Worm (Caenorhabditis elegans) whole organism, L3 larva: ENCODE results near the gene ZK867.2.

ENCODE experiments used
- R02D3.7 ChIP-seq: fragments of 150-350 bp; optimal IDR thresholded peaks from 2 replicates; lab custom pipeline; 2014; ENCODE audit warnings: missing biosample characterization, missing genetic modification characterization
- ZK546.5 ChIP-seq: sonication (generic microtip); optimal IDR thresholded peaks from 2 replicates; lab custom pipeline; 2017; ENCODE audit warnings: missing biosample characterization, missing genetic modification characterization
- aly-2 ChIP-seq: fragments of 150-350 bp; optimal IDR thresholded peaks from 2 replicates; lab custom pipeline; 2014; ENCODE audit warnings: missing biosample characterization, missing genetic modification characterization
- ceh-16 ChIP-seq: sonication (generic microtip); optimal IDR thresholded peaks from 2 replicates; lab custom pipeline; 2017; ENCODE audit warnings: missing biosample characterization, missing genetic modification characterization
- ceh-28 ChIP-seq: fragments of 150-350 bp; optimal IDR thresholded peaks from 2 replicates; lab custom pipeline; 2014; ENCODE audit warnings: missing biosample characterization, missing genetic modification reagents, missing genetic modification characterization
- ceh-82 ChIP-seq: fragments of 150-350 bp; optimal IDR thresholded peaks from 2 replicates; lab custom pipeline; 2014; ENCODE audit warnings: missing biosample characterization, missing genetic modification characterization
- daf-12 ChIP-seq: fragments of 150-350 bp; optimal IDR thresholded peaks from 2 replicates; lab custom pipeline; 2014; ENCODE audit warnings: missing biosample characterization, missing genetic modification reagents, missing genetic modification characterization
- egl-27 ChIP-seq: sonication (generic microtip); optimal IDR thresholded peaks from 4 replicates; lab custom pipeline; 2017; ENCODE audit warnings: missing biosample characterization, missing genetic modification reagents, missing genetic modification characterization
- egl-5 ChIP-seq: fragments of 150-350 bp; optimal IDR thresholded peaks from 2 replicates; lab custom pipeline; 2017; ENCODE audit warnings: missing biosample characterization, missing genetic modification reagents, missing genetic modification characterization, inconsistent platforms
- elt-1 ChIP-seq: fragments of 150-350 bp; optimal IDR thresholded peaks from 2 replicates; lab custom pipeline; 2014; ENCODE audit warnings: missing biosample characterization, missing genetic modification characterization
- elt-2 ChIP-seq: sonication (generic microtip); optimal IDR thresholded peaks from 2 replicates; lab custom pipeline; 2016; ENCODE audit warnings: missing genetic modification reagents, mild to moderate bottlenecking, missing genetic modification characterization, missing compliant biosample characterization
- elt-3 ChIP-seq, 3 experiments: fragments of 150-350 bp in 1 of 3; sonication (generic microtip) in 2 of 3; optimal IDR thresholded peaks; 2 replicates in 2 of 3; 4 replicates in 1 of 3; lab custom pipeline; 2014 to 2017; ENCODE audit warnings: missing biosample characterization in 3 of 3, missing genetic modification characterization in 3 of 3
- eor-1 ChIP-seq, 2 experiments: fragments of 150-350 bp; optimal IDR thresholded peaks; 2 replicates each; lab custom pipeline; 2014 to 2018; ENCODE audit warnings: missing biosample characterization in 2 of 2, missing genetic modification characterization in 2 of 2
- fkh-10 ChIP-seq: sonication (generic microtip); optimal IDR thresholded peaks from 2 replicates; lab custom pipeline; 2017; ENCODE audit warnings: missing biosample characterization, missing genetic modification reagents, missing genetic modification characterization
- fkh-2 ChIP-seq: fragments of 150-350 bp; optimal IDR thresholded peaks from 2 replicates; lab custom pipeline; 2014; ENCODE audit warnings: missing biosample characterization, missing genetic modification reagents, missing genetic modification characterization
- fos-1 ChIP-seq: fragments of 150-350 bp; optimal IDR thresholded peaks from 2 replicates; lab custom pipeline; 2014; ENCODE audit warnings: missing biosample characterization, missing genetic modification characterization
- hmg-11 ChIP-seq: sonication (generic microtip); optimal IDR thresholded peaks from 2 replicates; lab custom pipeline; 2016; ENCODE audit warnings: missing genetic modification characterization, missing compliant biosample characterization
- jun-1 ChIP-seq: fragments of 150-350 bp; optimal IDR thresholded peaks from 2 replicates; lab custom pipeline; 2014; ENCODE audit warnings: missing biosample characterization, missing genetic modification reagents, missing genetic modification characterization
- lin-15B ChIP-seq: fragments of 150-350 bp; optimal IDR thresholded peaks from 2 replicates; lab custom pipeline; 2014; ENCODE audit warnings: missing biosample characterization, missing genetic modification characterization
- mdl-1 ChIP-seq: fragments of 150-350 bp; optimal IDR thresholded peaks from 2 replicates; lab custom pipeline; 2014; ENCODE audit warnings: missing biosample characterization, missing genetic modification characterization
- mml-1 ChIP-seq: fragments of 150-350 bp; sonication (generic microtip); optimal IDR thresholded peaks from 3 replicates; lab custom pipeline; 2014; ENCODE audit warnings: missing biosample characterization, missing genetic modification characterization
- nfya-1 ChIP-seq: sonication (generic microtip); optimal IDR thresholded peaks from 2 replicates; lab custom pipeline; 2017; ENCODE audit warnings: missing genetic modification characterization, mild to moderate bottlenecking, missing compliant biosample characterization, antibody characterized with exemption, moderate library complexity; ENCODE audit not compliant: insufficient read depth
- nhr-11 ChIP-seq: fragments of 150-350 bp; optimal IDR thresholded peaks from 2 replicates; lab custom pipeline; 2014; ENCODE audit warnings: missing biosample characterization, missing genetic modification characterization
- nhr-12 ChIP-seq: fragments of 150-350 bp; optimal IDR thresholded peaks from 2 replicates; lab custom pipeline; 2014; ENCODE audit warnings: missing biosample characterization, missing genetic modification characterization
- nhr-23 ChIP-seq: fragments of 150-350 bp; optimal IDR thresholded peaks from 2 replicates; lab custom pipeline; 2014; ENCODE audit warnings: missing biosample characterization, missing genetic modification reagents, missing genetic modification characterization
- nhr-25 ChIP-seq: sonication (generic microtip); optimal IDR thresholded peaks from 2 replicates; lab custom pipeline; 2017; ENCODE audit warnings: missing biosample characterization, missing genetic modification characterization
- nhr-43 ChIP-seq: sonication (generic microtip); optimal IDR thresholded peaks from 2 replicates; lab custom pipeline; 2016; ENCODE audit warnings: mild to moderate bottlenecking, missing genetic modification characterization, missing compliant biosample characterization; ENCODE audit not compliant: poor library complexity, severe bottlenecking
- nhr-67 ChIP-seq: fragments of 150-350 bp; optimal IDR thresholded peaks from 2 replicates; lab custom pipeline; 2014; ENCODE audit warnings: missing biosample characterization, missing genetic modification characterization
- nhr-77 ChIP-seq: fragments of 150-350 bp; optimal IDR thresholded peaks from 2 replicates; lab custom pipeline; 2014; ENCODE audit warnings: missing biosample characterization, missing genetic modification characterization
- pha-4 ChIP-seq: fragments of 150-350 bp; optimal IDR thresholded peaks from 2 replicates; lab custom pipeline; 2014; ENCODE audit warnings: missing biosample characterization, missing genetic modification reagents, missing genetic modification characterization
- pqm-1 ChIP-seq: fragments of 150-350 bp; optimal IDR thresholded peaks from 2 replicates; lab custom pipeline; 2017; ENCODE audit warnings: missing biosample characterization, missing genetic modification characterization, inconsistent platforms
- skn-1 ChIP-seq: fragments of 150-350 bp; optimal IDR thresholded peaks from 2 replicates; lab custom pipeline; 2014; ENCODE audit warnings: missing biosample characterization, missing genetic modification characterization
- snpc-4 ChIP-seq: fragments of 150-350 bp; optimal IDR thresholded peaks from 2 replicates; lab custom pipeline; 2014; ENCODE audit warnings: missing biosample characterization, missing genetic modification characterization
- tbx-2 ChIP-seq: sonication (generic microtip); optimal IDR thresholded peaks from 2 replicates; lab custom pipeline; 2016; ENCODE audit warnings: mild to moderate bottlenecking, missing genetic modification characterization, missing compliant biosample characterization
- unc-39 ChIP-seq: sonication (generic microtip); optimal IDR thresholded peaks from 4 replicates; lab custom pipeline; 2017; ENCODE audit warnings: missing biosample characterization, missing genetic modification characterization
- unc-62 ChIP-seq: fragments of 150-350 bp; sonication (generic microtip); optimal IDR thresholded peaks from 4 replicates; lab custom pipeline; 2014; ENCODE audit warnings: missing biosample characterization, missing genetic modification reagents, missing genetic modification characterization
- zag-1 ChIP-seq: fragments of 150-350 bp; optimal IDR thresholded peaks from 2 replicates; lab custom pipeline; 2014; ENCODE audit warnings: missing biosample characterization, missing genetic modification characterization
- ztf-11 ChIP-seq: fragments of 150-350 bp; optimal IDR thresholded peaks from 2 replicates; lab custom pipeline; 2014; ENCODE audit warnings: missing biosample characterization, missing genetic modification characterization
- ztf-4 ChIP-seq: fragments of 150-350 bp; optimal IDR thresholded peaks from 2 replicates; lab custom pipeline; 2014; ENCODE audit warnings: missing biosample characterization, missing genetic modification characterization

Gene ZK867.2

DNA sequence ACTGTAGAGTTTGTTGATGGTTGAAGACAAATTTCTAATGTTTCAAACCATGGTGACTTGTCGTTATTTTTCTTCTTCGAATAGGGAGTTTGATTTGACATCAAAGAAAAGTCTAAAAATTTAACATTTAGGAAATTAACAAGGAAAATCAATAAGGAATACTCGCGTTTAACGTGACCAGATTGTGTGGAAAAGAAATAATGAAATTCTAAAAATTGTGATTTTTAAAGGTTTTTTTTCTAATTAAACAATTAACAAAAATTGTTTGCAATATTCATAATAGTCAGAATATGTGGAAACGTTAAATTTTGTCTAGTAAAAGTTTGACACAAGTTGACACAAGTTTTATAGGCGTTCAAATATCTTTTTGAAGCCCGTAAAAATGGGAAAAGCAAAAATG is 18.9 kb upstream of the ZK867.2 start, which contains the start of gene C55B6.4:
Gene C55B6.4, minus strand, starts transcription at position 101 of the 400 bp plus-strand sequence.
- no peak for TF ChIP-seq ztf-4 (tag; lab: Kevin White, UChicago)
- TF ChIP-seq nhr-12 (tag; lab: Kevin White, UChicago): no peak
- no peak for TF ChIP-seq aly-2 (tag; lab: Kevin White, UChicago)
- TF ChIP-seq R02D3.7 (tag; lab: Kevin White, UChicago): no peak
- no peak for TF ChIP-seq elt-2 (tag; lab: Kevin White, UChicago)
- no peak for TF ChIP-seq elt-1 (tag; lab: Kevin White, UChicago)
- TF ChIP-seq nhr-77 (tag; lab: Kevin White, UChicago): no peak
- TF ChIP-seq hmg-11 (tag; lab: Kevin White, UChicago): no peak
- no peak for TF ChIP-seq daf-12 (tag; lab: Kevin White, UChicago)
- TF ChIP-seq nhr-67: no peak
- no peak for TF ChIP-seq snpc-4 (tag; lab: Kevin White, UChicago)
- no peak for TF ChIP-seq unc-62
- no peak for TF ChIP-seq mml-1 (tag; lab: Kevin White, UChicago)
- TF ChIP-seq pha-4 (tag; lab: Kevin White, UChicago): no peak
- TF ChIP-seq ztf-11 (tag; lab: Kevin White, UChicago): no peak
- no peak for TF ChIP-seq zag-1 (tag; lab: Kevin White, UChicago)
- TF ChIP-seq pqm-1 (tag; lab: Kevin White, UChicago): no peak
- no peak for TF ChIP-seq nhr-23 (tag; lab: Kevin White, UChicago)
- TF ChIP-seq ZK546.5 (tag; lab: Kevin White, UChicago): no peak

DNA sequence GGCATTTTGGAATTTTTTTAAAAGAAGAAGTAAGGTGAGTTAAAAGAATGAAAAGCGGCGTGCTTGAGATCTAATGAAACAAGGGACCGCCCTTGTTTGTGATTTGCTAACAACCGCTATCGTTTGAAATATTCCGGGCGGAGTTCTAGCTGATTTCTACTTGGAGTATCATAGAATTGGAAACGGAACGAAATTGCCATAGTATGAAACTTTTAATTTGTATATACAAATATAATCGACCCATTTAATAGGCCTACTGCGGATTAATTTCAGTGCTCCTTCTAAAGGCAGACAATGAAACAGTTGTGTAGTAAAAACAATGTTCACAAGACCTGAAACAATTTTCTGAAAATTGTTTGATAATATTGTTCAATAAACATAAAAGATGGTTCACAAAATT is 14.6 kb upstream of the ZK867.2 start, which contains the start of gene C55B6.7:
Gene C55B6.7, minus strand, starts transcription at position 101 of the 400 bp plus-strand sequence.
- no peak for TF ChIP-seq nhr-67
- TF ChIP-seq eor-1 (tag; optimal IDR thresholded peaks at IDR 0.05; lab: Kevin White, UChicago): no peak
- TF ChIP-seq nhr-25 (tag; lab: Kevin White, UChicago): no peak
- no peak for TF ChIP-seq nhr-11 (tag; lab: Kevin White, UChicago)
- no peak for TF ChIP-seq ceh-82
- TF ChIP-seq hmg-11 (tag; lab: Kevin White, UChicago): no peak
- TF ChIP-seq elt-1 (tag; lab: Kevin White, UChicago): no peak
- TF ChIP-seq lin-15B: no peak
- no peak for TF ChIP-seq nhr-43 (tag; lab: Kevin White, UChicago)
- TF ChIP-seq skn-1 (tag; lab: Kevin White, UChicago): no peak
- no peak for TF ChIP-seq fkh-10 (GFP tag; lab: Kevin White, UChicago)
- no peak for TF ChIP-seq ceh-28 (tag; lab: Kevin White, UChicago)
- TF ChIP-seq egl-27 (tag; lab: Kevin White, UChicago): no peak
- TF ChIP-seq mdl-1 (tag; lab: Kevin White, UChicago): no peak
- no peak for TF ChIP-seq ceh-16 (tag; lab: Kevin White, UChicago)
- no peak for TF ChIP-seq snpc-4 (tag; lab: Kevin White, UChicago)
- no peak for TF ChIP-seq ztf-4 (tag; lab: Kevin White, UChicago)
- TF ChIP-seq fkh-2: no peak
- no peak for TF ChIP-seq tbx-2 (tag; lab: Kevin White, UChicago)

ce11 chrX:7193894-7194614 is 12.5 kb upstream of the ZK867.2 start, which contains the start of gene dnj-7:
dnj-7 (plus strand) TSS chrX:7194564.
- TF ChIP-seq nhr-67: no peak
- no peak for TF ChIP-seq unc-39 (tag; lab: Kevin White, UChicago)
- TF ChIP-seq ceh-28 (tag; lab: Kevin White, UChicago): peak; percentile 21
- no peak for TF ChIP-seq nhr-77 (tag; lab: Kevin White, UChicago)
- no peak for TF ChIP-seq mdl-1 (tag; lab: Kevin White, UChicago)
- no peak for TF ChIP-seq zag-1 (tag; lab: Kevin White, UChicago)
- no peak for TF ChIP-seq pha-4 (tag; lab: Kevin White, UChicago)
- TF ChIP-seq mml-1 (tag; lab: Kevin White, UChicago): no peak
- no peak for TF ChIP-seq fos-1 (tag; lab: Kevin White, UChicago)
- TF ChIP-seq tbx-2 (tag; lab: Kevin White, UChicago): peak; percentile 1
- no peak for TF ChIP-seq daf-12 (tag; lab: Kevin White, UChicago)
- no peak for TF ChIP-seq jun-1 (tag; lab: Kevin White, UChicago)
- TF ChIP-seq fkh-2: no peak
- TF ChIP-seq elt-2 (tag; lab: Kevin White, UChicago): peak; percentile 43
- TF ChIP-seq skn-1 (tag; lab: Kevin White, UChicago): peak; percentile 17
- peak; percentile 29 for TF ChIP-seq nhr-23 (tag; lab: Kevin White, UChicago)
- TF ChIP-seq nfya-1 (tag; lab: Kevin White, UChicago): peak; percentile 50
- peak; percentile 28 for TF ChIP-seq elt-1 (tag; lab: Kevin White, UChicago)
- no peak for TF ChIP-seq unc-62
- TF ChIP-seq egl-27 (tag; lab: Kevin White, UChicago): no peak
- TF ChIP-seq elt-3 (tag; optimal IDR thresholded peaks at IDR 0.05; lab: Kevin White, UChicago): peak in 1 of 3 experiments; percentile 90
- TF ChIP-seq ceh-16 (tag; lab: Kevin White, UChicago): no peak
- no peak for TF ChIP-seq R02D3.7 (tag; lab: Kevin White, UChicago)
- no peak for TF ChIP-seq pqm-1 (tag; lab: Kevin White, UChicago)
- TF ChIP-seq aly-2 (tag; lab: Kevin White, UChicago): no peak
- no peak for TF ChIP-seq egl-5 (tag; lab: Kevin White, UChicago)
